Worm (Caenorhabditis elegans) whole organism, midembryonic: ENCODE results near the gene T23B12.5.

ENCODE experiments used
- T22C8.4 ChIP-seq: fragments of 200-800 bp; sonication (Bioruptor generic); IDR thresholded peaks from 2 replicates; pipeline ENCODE4 v1.3.6; 2022; ENCODE audit warnings: missing genetic modification characterization, missing compliant biosample characterization
- cog-1 ChIP-seq: sonication (generic microtip); optimal IDR thresholded peaks from 2 replicates; lab custom pipeline; 2016; ENCODE audit warnings: missing genetic modification characterization, missing compliant biosample characterization
- flt-1 ChIP-seq: fragments of 200-800 bp; sonication (Bioruptor generic); IDR thresholded peaks from 2 replicates; pipeline ENCODE4 v1.3.6; 2022; ENCODE audit warnings: missing genetic modification characterization, missing compliant biosample characterization
- klf-2 ChIP-seq: fragments of 200-800 bp; sonication (Bioruptor generic); conservative IDR thresholded peaks from 2 replicates; pipeline ENCODE4 v1.3.6; 2022; ENCODE audit warnings: missing genetic modification reagents, missing genetic modification characterization, missing compliant biosample characterization
- med-1 ChIP-seq: sonication (generic microtip); optimal IDR thresholded peaks from 2 replicates; lab custom pipeline; 2017; ENCODE audit warnings: missing genetic modification characterization, mild to moderate bottlenecking, missing compliant biosample characterization, antibody characterized with exemption, missing genetic modification reagents; ENCODE audit not compliant: insufficient read depth
- ref-1 ChIP-seq: fragments of 200-800 bp; sonication (Bioruptor generic); conservative IDR thresholded peaks from 2 replicates; pipeline ENCODE4 v1.3.6; 2022; ENCODE audit warnings: missing genetic modification reagents, missing genetic modification characterization, missing compliant biosample characterization
- tab-1 ChIP-seq: fragments of 200-800 bp; sonication (Bioruptor generic); IDR thresholded peaks from 2 replicates; pipeline ENCODE4 v1.3.6; 2022; ENCODE audit warnings: missing genetic modification characterization, missing compliant biosample characterization
- ztf-23 ChIP-seq: fragments of 200-800 bp; sonication (Bioruptor generic); IDR thresholded peaks from 2 replicates; pipeline ENCODE4 v1.3.6; 2022; ENCODE audit warnings: missing genetic modification reagents, missing genetic modification characterization, missing compliant biosample characterization
- ztf-29 ChIP-seq: fragments of 200-800 bp; sonication (Bioruptor generic); IDR thresholded peaks from 2 replicates; pipeline ENCODE4 v1.3.6; 2022; ENCODE audit warnings: missing genetic modification reagents, missing genetic modification characterization, missing compliant biosample characterization

Gene T23B12.5

ce11 chrV:8447928-8448327 lies at the start of gene T23B12.5:
TSS of gene T23B12.5 (minus strand) at chrV:8448028.
- TF ChIP-seq ztf-23 (GFP tag; lab: Robert Waterston, UW) (no peak), cog-1 (no peak), T22C8.4 (GFP tag; lab: Robert Waterston, UW) (no peak), med-1 (GFP tag; lab: Kevin White, UChicago) (no peak), tab-1 (GFP tag; lab: Robert Waterston, UW) (no peak), flt-1 (GFP tag; lab: Robert Waterston, UW) (no peak), ztf-29 (GFP tag; lab: Robert Waterston, UW) (no peak), ref-1 (no peak), klf-2 (GFP tag; lab: Robert Waterston, UW) (no peak)

DNA sequence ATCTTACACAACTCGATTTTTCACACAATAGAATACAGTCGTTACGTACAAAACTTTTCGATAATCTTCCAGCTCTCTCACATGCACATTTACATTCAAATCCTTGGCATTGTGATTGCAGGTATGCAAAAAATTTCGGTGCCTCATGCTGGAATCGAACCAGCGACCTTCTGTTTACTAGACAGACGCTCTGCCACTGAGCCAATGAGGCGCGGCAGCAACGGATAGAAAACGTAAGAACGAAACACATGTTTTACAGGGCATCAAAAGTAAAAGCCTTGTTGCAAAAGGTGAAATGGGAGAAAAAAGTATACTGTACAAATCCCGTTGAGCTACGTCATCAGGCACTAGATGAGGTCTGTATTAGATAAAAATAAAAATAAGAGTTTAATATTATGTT lies 48.1 kb upstream of the T23B12.5 start:
- TF ChIP-seq tab-1 (GFP tag; lab: Robert Waterston, UW) (0 out of 2 replicates have a peak, but pooled peaks have one; percentile 8), cog-1 (no peak)

ce11 chrV:8495106-8495505 lies 47.3 kb upstream of the T23B12.5 start:
- TF ChIP-seq ref-1 (no peak), tab-1 (GFP tag; lab: Robert Waterston, UW) (no peak), cog-1 (no peak), T22C8.4 (GFP tag; lab: Robert Waterston, UW) (no peak)

DNA sequence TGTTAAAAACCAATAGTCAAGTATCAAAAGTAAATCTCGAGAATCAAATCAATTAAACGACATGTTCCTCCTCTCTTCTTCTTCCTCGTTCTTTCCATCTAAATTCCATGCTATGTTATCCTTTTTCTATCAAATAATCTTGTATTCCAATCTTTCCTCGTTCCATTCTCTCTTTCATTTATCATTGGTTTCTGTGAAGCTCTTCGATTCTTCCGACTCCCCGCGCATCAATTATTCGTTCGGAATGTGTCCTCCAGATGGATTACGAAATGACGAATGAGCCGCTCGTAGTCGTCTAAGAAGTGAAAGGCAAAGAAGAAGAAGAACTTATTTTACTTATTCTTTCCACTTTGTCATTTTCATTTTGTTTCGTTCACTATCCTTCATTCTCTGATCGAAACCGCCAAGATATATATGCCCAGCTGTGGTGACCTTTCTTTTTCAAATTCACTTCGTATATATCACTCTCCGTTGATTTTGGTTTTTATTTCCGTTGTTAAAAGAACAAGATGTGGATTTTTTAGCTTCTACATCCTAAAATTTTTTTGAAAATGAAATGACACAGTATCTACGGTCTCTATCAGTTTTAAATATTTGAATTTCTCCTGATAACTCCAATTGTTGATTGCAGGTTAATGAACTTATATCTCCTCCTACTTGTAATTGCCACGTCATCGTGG lies 46.6 kb upstream of the T23B12.5 start, which contains the start of gene pxn-1:
pxn-1 (plus strand) TSS at position 630 of the 680 bp plus-strand sequence.
- TF ChIP-seq ztf-23 (GFP tag; lab: Robert Waterston, UW) (no peak), klf-2 (GFP tag; lab: Robert Waterston, UW) (no peak), flt-1 (GFP tag; lab: Robert Waterston, UW) (no peak)

ce11 chrV:8481274-8481673 lies 33.4 kb upstream of the T23B12.5 start:
- TF ChIP-seq med-1 (GFP tag; lab: Kevin White, UChicago) (no peak), klf-2 (GFP tag; lab: Robert Waterston, UW) (no peak), ztf-29 (GFP tag; lab: Robert Waterston, UW) (no peak), T22C8.4 (GFP tag; lab: Robert Waterston, UW) (no peak), flt-1 (GFP tag; lab: Robert Waterston, UW) (no peak), tab-1 (GFP tag; lab: Robert Waterston, UW) (no peak), ztf-23 (GFP tag; lab: Robert Waterston, UW) (no peak), ref-1 (no peak), cog-1 (no peak)

DNA sequence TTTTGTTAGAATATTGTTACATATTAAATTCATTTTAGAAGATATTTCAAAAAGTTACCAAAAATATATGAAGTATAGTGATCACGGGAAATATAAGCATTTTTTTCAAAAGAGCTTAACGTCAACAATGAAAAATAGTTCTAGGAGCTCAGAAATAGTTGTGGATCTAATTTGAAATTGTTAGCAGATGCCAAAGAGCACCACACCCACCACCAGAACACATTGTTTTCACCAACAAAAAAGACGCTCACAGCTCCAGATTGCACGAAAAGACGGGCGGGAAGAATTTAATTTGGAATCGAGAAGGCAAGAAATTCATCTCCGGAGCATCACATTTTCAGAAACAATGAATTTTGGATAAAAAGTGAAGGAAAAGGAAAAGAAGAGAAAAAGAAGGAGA lies 23.1 kb upstream of the T23B12.5 start, which contains the start of gene gplb-1:
gplb-1 (minus strand) TSS at position 337 of the 400 bp plus-strand sequence.
- TF ChIP-seq med-1 (GFP tag; lab: Kevin White, UChicago) (no peak), T22C8.4 (GFP tag; lab: Robert Waterston, UW) (no peak), ztf-23 (GFP tag; lab: Robert Waterston, UW) (no peak), klf-2 (GFP tag; lab: Robert Waterston, UW) (no peak), cog-1 (no peak), tab-1 (GFP tag; lab: Robert Waterston, UW) (no peak), ztf-29 (GFP tag; lab: Robert Waterston, UW) (no peak), ref-1 (no peak), flt-1 (GFP tag; lab: Robert Waterston, UW) (no peak)

DNA sequence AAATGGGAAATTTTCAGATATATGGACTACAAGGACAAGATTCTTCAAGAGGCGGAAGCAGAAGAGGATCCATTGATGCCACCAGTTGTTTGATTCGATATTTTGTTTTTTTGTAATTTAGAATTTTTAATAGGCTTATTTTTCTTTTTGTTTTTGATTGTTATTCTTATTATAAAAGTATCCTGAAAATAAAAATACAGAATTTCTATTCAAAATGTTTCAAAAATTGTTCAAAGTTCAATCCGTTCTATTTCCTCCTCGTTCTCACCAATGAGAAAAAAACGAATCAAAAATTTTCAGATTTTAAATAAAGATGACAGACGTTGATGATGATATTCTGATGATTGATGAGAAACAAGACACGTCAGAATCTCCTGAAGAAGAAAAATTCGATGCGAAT lies 20.9 kb upstream of the T23B12.5 start, which contains the start of gene phf-30:
phf-30 (plus strand) TSS at position 301 of the 400 bp plus-strand sequence.
- TF ChIP-seq T22C8.4 (GFP tag; lab: Robert Waterston, UW) (no peak), ztf-23 (GFP tag; lab: Robert Waterston, UW) (no peak), klf-2 (GFP tag; lab: Robert Waterston, UW) (no peak), flt-1 (GFP tag; lab: Robert Waterston, UW) (no peak), tab-1 (GFP tag; lab: Robert Waterston, UW) (no peak), ref-1 (no peak), med-1 (GFP tag; lab: Kevin White, UChicago) (no peak), cog-1 (no peak), ztf-29 (GFP tag; lab: Robert Waterston, UW) (no peak)

- TF ChIP-seq tab-1 (GFP tag; lab: Robert Waterston, UW), result no peak
- no peak for TF ChIP-seq ztf-23 (GFP tag; lab: Robert Waterston, UW)
- no peak for TF ChIP-seq med-1 (GFP tag; lab: Kevin White, UChicago)
- no peak for TF ChIP-seq flt-1 (GFP tag; lab: Robert Waterston, UW)
- TF ChIP-seq T22C8.4 (GFP tag; lab: Robert Waterston, UW), result no peak
- TF ChIP-seq cog-1, result no peak
- TF ChIP-seq ztf-29 (GFP tag; lab: Robert Waterston, UW), result no peak
- no peak for TF ChIP-seq klf-2 (GFP tag; lab: Robert Waterston, UW)
- no peak for TF ChIP-seq ref-1
These were observed 19.2 kb upstream of the T23B12.5 start, which contains the start of gene mrpl-4 for ce11 chrV:8467031-8467430. TSS of gene mrpl-4 (plus strand) at chrV:8467265.

DNA sequence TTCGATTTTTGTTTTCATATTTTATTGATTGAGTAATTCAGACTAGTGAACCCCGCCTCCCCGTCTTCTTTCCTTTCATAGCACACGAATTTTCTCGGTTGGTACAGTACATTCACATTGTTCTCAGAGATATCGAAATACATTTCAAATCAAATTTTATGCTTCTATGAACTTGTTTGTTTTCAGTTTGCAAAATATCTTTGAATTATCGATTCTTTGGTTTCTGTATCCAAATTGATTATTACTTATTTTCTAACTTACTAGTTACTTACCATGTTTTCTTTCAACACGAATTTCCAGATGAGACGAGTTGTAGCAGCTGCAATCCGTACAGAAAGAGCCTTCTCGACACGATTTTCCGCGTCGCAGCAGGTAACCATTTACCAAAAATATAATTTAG lies 17.6 kb upstream of the T23B12.5 start, which contains the start of gene mrps-2:
mrps-2 (plus strand) TSS at position 301 of the 400 bp plus-strand sequence.
- no peak for TF ChIP-seq ref-1
- TF ChIP-seq ztf-29 (GFP tag; lab: Robert Waterston, UW), result no peak
- TF ChIP-seq ztf-23 (GFP tag; lab: Robert Waterston, UW), result no peak
- TF ChIP-seq med-1 (GFP tag; lab: Kevin White, UChicago), result no peak
- no peak for TF ChIP-seq T22C8.4 (GFP tag; lab: Robert Waterston, UW)
- TF ChIP-seq cog-1, result no peak
- TF ChIP-seq tab-1 (GFP tag; lab: Robert Waterston, UW), result no peak
- TF ChIP-seq klf-2 (GFP tag; lab: Robert Waterston, UW), result no peak
- TF ChIP-seq flt-1 (GFP tag; lab: Robert Waterston, UW), result no peak
